Worm (Caenorhabditis elegans) whole organism, young adult: ENCODE measurements around the gene str-118.

Source experiments
- B0035.1 ChIP-seq: sonication (generic microtip); optimal IDR thresholded peaks from 2 replicates; lab custom pipeline; 2016; ENCODE audit warnings: missing genetic modification characterization, mild to moderate bottlenecking, missing compliant biosample characterization, missing genotype, missing genetic modification reagents
- D2030.7 ChIP-seq: fragments of 200-800 bp; sonication (Bioruptor generic); IDR thresholded peaks from 2 replicates; pipeline ENCODE4 v1.3.6; 2022; ENCODE audit warnings: missing genetic modification reagents, missing genetic modification characterization, missing compliant biosample characterization
- F23B12.7 ChIP-seq: sonication (generic microtip); optimal IDR thresholded peaks from 2 replicates; lab custom pipeline; 2017; ENCODE audit warnings: missing genetic modification characterization, mild to moderate bottlenecking, missing compliant biosample characterization, antibody characterized with exemption, moderate library complexity; ENCODE audit not compliant: insufficient read depth
- F49E8.2 ChIP-seq: sonication (generic microtip); optimal IDR thresholded peaks from 3 replicates; lab custom pipeline; 2017; ENCODE audit warnings: missing genetic modification characterization, mild to moderate bottlenecking, missing compliant biosample characterization, antibody characterized with exemption, moderate library complexity; ENCODE audit not compliant: insufficient read depth
- K12H6.12 ChIP-seq: fragments of 200-800 bp; sonication (Bioruptor generic); optimal IDR thresholded peaks from 2 replicates; lab custom pipeline; 2018; ENCODE audit warnings: mild to moderate bottlenecking, missing genetic modification characterization, missing compliant biosample characterization
- Y53G8AR.9 ChIP-seq: fragments of 200-800 bp; sonication (Bioruptor generic); conservative IDR thresholded peaks from 2 replicates; pipeline ENCODE4 v1.3.6; 2022; ENCODE audit warnings: missing genetic modification reagents, missing genetic modification characterization, missing compliant biosample characterization
- ZK185.1 ChIP-seq: sonication (generic microtip); optimal IDR thresholded peaks from 2 replicates; lab custom pipeline; 2016; ENCODE audit warnings: mild to moderate bottlenecking, missing genetic modification characterization, missing compliant biosample characterization; ENCODE audit not compliant: poor library complexity, severe bottlenecking
- aptf-2 ChIP-seq: fragments of 200-800 bp; sonication (Bioruptor generic); conservative IDR thresholded peaks from 2 replicates; pipeline ENCODE4 v1.3.6; 2022; ENCODE audit warnings: missing genetic modification reagents, missing genetic modification characterization, missing compliant biosample characterization
- atf-7 ChIP-seq: sonication (generic microtip); optimal IDR thresholded peaks from 2 replicates; lab custom pipeline; 2017; ENCODE audit warnings: mild to moderate bottlenecking, missing genetic modification characterization, missing compliant biosample characterization
- attf-6 ChIP-seq: fragments of 200-800 bp; sonication (Bioruptor generic); IDR thresholded peaks from 2 replicates; pipeline ENCODE4 v1.3.6; 2022; ENCODE audit warnings: missing genetic modification reagents, missing genetic modification characterization, missing compliant biosample characterization
- bed-2 ChIP-seq: fragments of 200-800 bp; sonication (Bioruptor generic); IDR thresholded peaks from 2 replicates; pipeline ENCODE4 v1.3.6; 2022; ENCODE audit warnings: missing genetic modification reagents, missing genetic modification characterization, missing compliant biosample characterization
- cebp-2 ChIP-seq: fragments of 200-800 bp; sonication (Bioruptor generic); IDR thresholded peaks from 2 replicates; pipeline ENCODE4 v1.3.6; 2022; ENCODE audit warnings: missing genetic modification characterization, missing compliant biosample characterization
- ceh-100 ChIP-seq: fragments of 200-800 bp; sonication (Bioruptor generic); IDR thresholded peaks from 2 replicates; pipeline ENCODE4 v1.3.6; 2022; ENCODE audit warnings: missing genetic modification reagents, missing genetic modification characterization, missing compliant biosample characterization
- ceh-27 ChIP-seq: fragments of 200-800 bp; sonication (Bioruptor generic); optimal IDR thresholded peaks from 2 replicates; lab custom pipeline; 2018; ENCODE audit warnings: mild to moderate bottlenecking, missing genetic modification characterization, moderate library complexity, missing compliant biosample characterization
- ceh-58 ChIP-seq: fragments of 200-800 bp; sonication (Bioruptor generic); IDR thresholded peaks from 2 replicates; pipeline ENCODE4 v1.3.6; 2022; ENCODE audit warnings: missing genetic modification characterization, missing compliant biosample characterization
- dox-1 ChIP-seq: fragments of 200-800 bp; sonication (Bioruptor generic); IDR thresholded peaks from 2 replicates; pipeline ENCODE4 v1.3.6; 2022; ENCODE audit warnings: missing genetic modification reagents, missing genetic modification characterization, missing compliant biosample characterization
- efl-1 ChIP-seq: fragments of 150-350 bp; optimal IDR thresholded peaks from 2 replicates; lab custom pipeline; 2014; ENCODE audit warnings: missing biosample characterization, missing genetic modification reagents, missing genetic modification characterization
- hlh-12 ChIP-seq: sonication (generic microtip); optimal IDR thresholded peaks from 2 replicates; lab custom pipeline; 2016; ENCODE audit warnings: missing genetic modification characterization, missing compliant biosample characterization
- hlh-26 ChIP-seq: fragments of 200-800 bp; sonication (Bioruptor generic); conservative IDR thresholded peaks from 2 replicates; pipeline ENCODE4 v1.3.6; 2022; ENCODE audit warnings: missing genetic modification reagents, missing genetic modification characterization, missing compliant biosample characterization
- hmg-1.2 ChIP-seq: fragments of 200-800 bp; sonication (Bioruptor generic); IDR thresholded peaks from 2 replicates; pipeline ENCODE4 v1.3.6; 2022; ENCODE audit warnings: missing genetic modification reagents, missing genetic modification characterization, missing compliant biosample characterization
- let-607 ChIP-seq, 2 experiments: fragments of 200-800 bp in 1 of 2; sonication (Bioruptor generic) in 1 of 2; sonication (generic microtip) in 1 of 2; optimal IDR thresholded peaks; 2 replicates each; lab custom pipeline; 2016 to 2018; ENCODE audit warnings: mild to moderate bottlenecking in 2 of 2, missing compliant biosample characterization in 2 of 2, missing genetic modification characterization in 2 of 2, moderate library complexity in 2 of 2, missing genotype in 1 of 2
- lin-35 ChIP-seq, 3 experiments: fragments of 150-350 bp in 2 of 3; sonication (generic microtip) in 1 of 3; optimal IDR thresholded peaks; 2 replicates each; lab custom pipeline; 2014 to 2018; ENCODE audit warnings: missing biosample characterization in 3 of 3, missing genetic modification characterization in 3 of 3, missing genetic modification reagents in 3 of 3
- lin-54 ChIP-seq: fragments of 200-800 bp; sonication (Bioruptor generic); optimal IDR thresholded peaks from 2 replicates; lab custom pipeline; 2018; ENCODE audit warnings: mild to moderate bottlenecking, missing genetic modification characterization, missing compliant biosample characterization
- lir-1 ChIP-seq: fragments of 200-800 bp; sonication (Bioruptor generic); conservative IDR thresholded peaks from 2 replicates; pipeline ENCODE4 v1.3.6; 2022; ENCODE audit warnings: missing genetic modification reagents, missing genetic modification characterization, missing compliant biosample characterization
- lsl-1 ChIP-seq: fragments of 200-800 bp; sonication (Bioruptor generic); optimal IDR thresholded peaks from 2 replicates; lab custom pipeline; 2018; ENCODE audit warnings: mild to moderate bottlenecking, missing genetic modification characterization, moderate library complexity, missing compliant biosample characterization
- madf-3 ChIP-seq: fragments of 200-800 bp; sonication (Bioruptor generic); IDR thresholded peaks from 2 replicates; pipeline ENCODE4 v1.3.6; 2022; ENCODE audit warnings: missing genetic modification reagents, missing genetic modification characterization, missing compliant biosample characterization
- madf-8 ChIP-seq: fragments of 200-800 bp; sonication (Bioruptor generic); conservative IDR thresholded peaks from 2 replicates; pipeline ENCODE4 v1.3.6; 2022; ENCODE audit warnings: missing genetic modification reagents, missing genetic modification characterization, missing compliant biosample characterization
- mcd-1 ChIP-seq: fragments of 200-800 bp; sonication (Bioruptor generic); IDR thresholded peaks from 2 replicates; pipeline ENCODE4 v1.3.6; 2022; ENCODE audit warnings: missing genetic modification reagents, missing genetic modification characterization, missing compliant biosample characterization
- mxl-1 ChIP-seq: sonication (generic microtip); optimal IDR thresholded peaks from 2 replicates; lab custom pipeline; 2016; ENCODE audit warnings: missing genetic modification characterization, missing compliant biosample characterization
- nhr-80 ChIP-seq: sonication (generic microtip); optimal IDR thresholded peaks from 2 replicates; lab custom pipeline; 2016; ENCODE audit warnings: missing genetic modification characterization, missing compliant biosample characterization
- rec-8 ChIP-seq, 2 experiments: sonication (generic microtip); optimal IDR thresholded peaks; 2 replicates each; lab custom pipeline; 2016; ENCODE audit warnings: mild to moderate bottlenecking in 2 of 2, missing genetic modification characterization in 2 of 2, missing genetic modification reagents in 2 of 2, missing genotype in 2 of 2, missing biosample characterization in 1 of 2, missing compliant biosample characterization in 1 of 2, moderate library complexity in 1 of 2
- snpc-1.1 ChIP-seq: sonication (generic microtip); optimal IDR thresholded peaks from 2 replicates; lab custom pipeline; 2017; ENCODE audit warnings: missing genetic modification characterization, mild to moderate bottlenecking, missing compliant biosample characterization, antibody characterized with exemption, moderate library complexity, missing genotype, missing genetic modification reagents; ENCODE audit not compliant: insufficient read depth
- snpc-1.3 ChIP-seq: sonication (generic microtip); optimal IDR thresholded peaks from 2 replicates; lab custom pipeline; 2017; ENCODE audit warnings: missing genetic modification characterization, mild to moderate bottlenecking, missing compliant biosample characterization, antibody characterized with exemption, moderate library complexity, missing genotype, missing genetic modification reagents; ENCODE audit not compliant: insufficient read depth
- snpc-3.4 ChIP-seq: sonication (generic microtip); optimal IDR thresholded peaks from 2 replicates; lab custom pipeline; 2017; ENCODE audit warnings: missing genetic modification characterization, mild to moderate bottlenecking, missing compliant biosample characterization, antibody characterized with exemption, moderate library complexity, missing genotype, missing genetic modification reagents
- snpc-4 ChIP-seq, 5 experiments: fragments of 150-350 bp in 1 of 5; sonication (generic microtip) in 4 of 5; optimal IDR thresholded peaks; 2 replicates each; lab custom pipeline; 2014 to 2018; ENCODE audit warnings: missing genetic modification characterization in 5 of 5, missing biosample characterization in 3 of 5, antibody characterized with exemption in 2 of 5, mild to moderate bottlenecking in 2 of 5, missing compliant biosample characterization in 2 of 5, missing genotype in 2 of 5, moderate library complexity in 2 of 5, missing genetic modification reagents in 1 of 5
- tbx-9 ChIP-seq: sonication (generic microtip); optimal IDR thresholded peaks from 2 replicates; lab custom pipeline; 2016; ENCODE audit warnings: borderline replicate concordance, missing genetic modification characterization, inconsistent platforms, missing compliant biosample characterization
- tlf-1 ChIP-seq: fragments of 200-800 bp; sonication (Bioruptor generic); optimal IDR thresholded peaks from 2 replicates; lab custom pipeline; 2018; ENCODE audit warnings: mild to moderate bottlenecking, missing genetic modification characterization, missing compliant biosample characterization
- unc-62 ChIP-seq: fragments of 150-350 bp; optimal IDR thresholded peaks from 2 replicates; lab custom pipeline; 2014; ENCODE audit warnings: missing biosample characterization, missing genetic modification reagents, missing genetic modification characterization
- zim-3 ChIP-seq: sonication (generic microtip); optimal IDR thresholded peaks from 2 replicates; lab custom pipeline; 2017; ENCODE audit warnings: mild to moderate bottlenecking, missing genetic modification characterization, moderate library complexity, missing compliant biosample characterization
- ztf-18 ChIP-seq: sonication (generic microtip); optimal IDR thresholded peaks from 2 replicates; lab custom pipeline; 2016; ENCODE audit warnings: missing genotype, mild to moderate bottlenecking, missing genetic modification characterization, missing compliant biosample characterization

str-118 gene

DNA sequence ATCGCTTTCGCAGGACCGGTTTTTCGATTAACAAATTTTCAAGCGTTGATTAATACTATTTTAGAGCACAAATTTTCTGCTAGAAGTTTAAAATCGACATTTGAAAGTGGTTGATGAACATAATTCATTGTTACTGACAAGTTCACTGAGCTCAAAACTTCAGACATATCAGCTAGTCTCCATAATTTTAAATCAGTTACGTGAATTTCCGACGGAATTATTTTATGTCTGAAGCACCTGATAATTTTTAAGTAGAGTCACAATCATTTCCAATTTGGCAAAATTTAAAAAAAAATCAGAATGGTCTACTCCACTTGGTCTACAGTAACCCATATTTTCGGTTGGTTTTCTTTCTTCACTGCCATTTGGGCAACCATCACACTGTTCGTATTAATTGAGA, at the start of gene str-118:
Gene str-118, plus strand, starts transcription at position 301 of the 400 bp plus-strand sequence.
- no peak for TF ChIP-seq zim-3
- TF ChIP-seq attf-6 (GFP tag; lab: Robert Waterston, UW) = no peak
- no peak for TF ChIP-seq snpc-4 (GFP tag; optimal IDR thresholded peaks at IDR 0.05; lab: Kevin White, UChicago)
- no peak for TF ChIP-seq snpc-4 (tag; optimal IDR thresholded peaks at IDR 0.05; lab: Kevin White, UChicago)
- no peak for TF ChIP-seq B0035.1 (tag; lab: Kevin White, UChicago)
- TF ChIP-seq F23B12.7 (tag; lab: Kevin White, UChicago) = no peak
- no peak for TF ChIP-seq K12H6.12 (tag; lab: Kevin White, UChicago)
- no peak for TF ChIP-seq cebp-2 (GFP tag; lab: Robert Waterston, UW)
- TF ChIP-seq tlf-1 (GFP tag; lab: Kevin White, UChicago) = no peak
- no peak for TF ChIP-seq lin-54 (GFP tag; lab: Kevin White, UChicago)
- no peak for TF ChIP-seq hlh-12
- no peak for TF ChIP-seq lin-35 (GFP tag; optimal IDR thresholded peaks at IDR 0.05; lab: Kevin White, UChicago)
- no peak for TF ChIP-seq lir-1 (GFP tag; lab: Robert Waterston, UW)
- no peak for TF ChIP-seq D2030.7 (GFP tag; lab: Robert Waterston, UW)
- TF ChIP-seq bed-2 (GFP tag; lab: Robert Waterston, UW) = no peak
- no peak for TF ChIP-seq snpc-1.3 (tag; lab: Kevin White, UChicago)
- TF ChIP-seq madf-3 (GFP tag; lab: Robert Waterston, UW) = no peak
- TF ChIP-seq, all 124 proteins: peak for 0

- TF ChIP-seq ceh-27 (GFP tag; lab: Kevin White, UChicago) = peak; percentile 13
- no peak for TF ChIP-seq rec-8 (tag; optimal IDR thresholded peaks at IDR 0.05; lab: Kevin White, UChicago)
These were observed 49.2 kb upstream of the str-118 start for ce11 chrV:10002720-10003119.

- no peak for TF ChIP-seq mxl-1 (tag; lab: Kevin White, UChicago)
- TF ChIP-seq F49E8.2 (tag; lab: Kevin White, UChicago) = peak; percentile 21
- TF ChIP-seq nhr-80 = peak; percentile 81
- TF ChIP-seq attf-6 (GFP tag; lab: Robert Waterston, UW) = no peak
- TF ChIP-seq aptf-2 (GFP tag; lab: Robert Waterston, UW) = 0 out of 2 replicates have a peak, but pooled peaks have one; percentile 39
- no peak for TF ChIP-seq tbx-9 (tag; lab: Kevin White, UChicago)
- TF ChIP-seq atf-7 = peak; percentile 7
- peak; percentile 63 for TF ChIP-seq unc-62 (GFP tag; lab: Kevin White, UChicago)
- TF ChIP-seq Y53G8AR.9 (GFP tag; lab: Robert Waterston, UW) = no peak; the same call in 1 of the 2 replicates
- no peak for TF ChIP-seq hlh-26 (GFP tag; lab: Robert Waterston, UW)
- TF ChIP-seq K12H6.12 (tag; lab: Kevin White, UChicago) = peak; percentile 2
- TF ChIP-seq snpc-1.1 (tag; lab: Kevin White, UChicago) = peak; percentile 43
- TF ChIP-seq F23B12.7 (tag; lab: Kevin White, UChicago) = peak; percentile 12
- peak; percentile 73 for TF ChIP-seq snpc-3.4 (tag; lab: Kevin White, UChicago)
- TF ChIP-seq let-607 (tag; optimal IDR thresholded peaks at IDR 0.05; lab: Kevin White, UChicago) = peak; percentile 24 to 33
- no peak for TF ChIP-seq snpc-4 (GFP tag; optimal IDR thresholded peaks at IDR 0.05; lab: Kevin White, UChicago)
- peak in 1 of 4 experiments; percentile 7 for TF ChIP-seq snpc-4 (tag; optimal IDR thresholded peaks at IDR 0.05; lab: Kevin White, UChicago)
- TF ChIP-seq hmg-1.2 = peak; percentile 72
- TF ChIP-seq ZK185.1 (tag; lab: Kevin White, UChicago) = peak; percentile 44
- TF ChIP-seq D2030.7 (GFP tag; lab: Robert Waterston, UW) = peak; percentile 56; the same call in 1 of the 2 replicates
- peak; percentile 42 for TF ChIP-seq lsl-1
- no peak for TF ChIP-seq ceh-58
- TF ChIP-seq madf-8 = peak; percentile 32
- TF ChIP-seq efl-1 = peak; percentile 47
- TF ChIP-seq ztf-18 = no peak
- no peak; the same call in 1 of the 2 replicates for TF ChIP-seq dox-1 (GFP tag; lab: Robert Waterston, UW)
- TF ChIP-seq snpc-1.3 (tag; lab: Kevin White, UChicago) = no peak
- TF ChIP-seq mcd-1 (GFP tag; lab: Robert Waterston, UW) = peak; percentile 83
- TF ChIP-seq ceh-100 (GFP tag; lab: Robert Waterston, UW) = no peak
These were observed 48.5 kb upstream of the str-118 start for ce11 chrV:10003315-10003969.
